Fruit fly (Drosophila melanogaster) whole organism, embryonic: ENCODE results near the gene 14-3-3epsilon.
A peak's percentile ranks its signal among the peaks of the same experiment; 100 is the strongest.

Experiments used
- CG10147 ChIP-seq: fragments of 200-800 bp; sonication (Bioruptor generic); optimal IDR thresholded peaks from 2 replicates; lab custom pipeline; 2019; ENCODE audit warnings: missing biosample characterization, mild to moderate bottlenecking, missing genetic modification characterization, moderate library complexity
- CG1024 ChIP-seq: fragments of 200-800 bp; sonication (Bioruptor generic); IDR thresholded peaks from 2 replicates; pipeline ENCODE4 v1.3.6; 2022; ENCODE audit warnings: missing biosample characterization, missing genetic modification characterization
- CG10366 ChIP-seq: fragments of 200-800 bp; sonication (Bioruptor generic); IDR thresholded peaks from 2 replicates; pipeline ENCODE4 v1.3.6; 2022; ENCODE audit warnings: missing biosample characterization, missing genetic modification characterization
- CG10543 ChIP-seq: fragments of 200-800 bp; sonication (Bioruptor generic); optimal IDR thresholded peaks from 3 replicates; lab custom pipeline; 2017; ENCODE audit warnings: missing biosample characterization, mild to moderate bottlenecking, missing genetic modification characterization, moderate library complexity
- CG11696 ChIP-seq: fragments of 200-800 bp; sonication (Bioruptor generic); IDR thresholded peaks from 2 replicates; pipeline ENCODE4 v1.3.6; 2022; ENCODE audit warnings: missing biosample characterization, missing genetic modification characterization
- CG12942 ChIP-seq: fragments of 200-800 bp; sonication (Bioruptor generic); optimal IDR thresholded peaks from 3 replicates; lab custom pipeline; 2016; ENCODE audit warnings: missing biosample characterization, missing genetic modification characterization
- CG14710 ChIP-seq: fragments of 200-800 bp; sonication (Bioruptor generic); optimal IDR thresholded peaks from 3 replicates; lab custom pipeline; 2019; ENCODE audit warnings: missing biosample characterization, mild to moderate bottlenecking, missing genetic modification characterization, moderate library complexity
- CG15601 ChIP-seq: fragments of 200-800 bp; sonication (Bioruptor generic); optimal IDR thresholded peaks from 3 replicates; lab custom pipeline; 2019; ENCODE audit warnings: missing biosample characterization, mild to moderate bottlenecking, missing genetic modification characterization, moderate library complexity
- CG1602 ChIP-seq: fragments of 200-800 bp; sonication (Bioruptor generic); optimal IDR thresholded peaks from 3 replicates; lab custom pipeline; 2016; ENCODE audit warnings: missing biosample characterization, missing genetic modification characterization
- CG1603 ChIP-seq: fragments of 200-800 bp; sonication (Bioruptor generic); optimal IDR thresholded peaks from 2 replicates; lab custom pipeline; 2019; ENCODE audit warnings: missing biosample characterization, mild to moderate bottlenecking, missing genetic modification characterization, moderate library complexity
- CG18764 ChIP-seq: fragments of 200-800 bp; sonication (Bioruptor generic); optimal IDR thresholded peaks from 3 replicates; lab custom pipeline; 2016; ENCODE audit warnings: missing biosample characterization, missing genetic modification characterization
- CG30431 ChIP-seq: fragments of 200-800 bp; sonication (Bioruptor generic); optimal IDR thresholded peaks from 2 replicates; lab custom pipeline; 2017; ENCODE audit warnings: missing biosample characterization, missing genetic modification characterization
- CG31365 ChIP-seq: fragments of 200-800 bp; sonication (Bioruptor generic); optimal IDR thresholded peaks from 2 replicates; lab custom pipeline; 2018; ENCODE audit warnings: missing biosample characterization, mild to moderate bottlenecking, missing genetic modification characterization
- CG4282 ChIP-seq: fragments of 200-800 bp; sonication (Bioruptor generic); optimal IDR thresholded peaks from 2 replicates; lab custom pipeline; 2016; ENCODE audit warnings: missing biosample characterization, missing genetic modification characterization
- CG7271 ChIP-seq: fragments of 200-800 bp; sonication (Bioruptor generic); optimal IDR thresholded peaks from 2 replicates; lab custom pipeline; 2018; ENCODE audit warnings: missing biosample characterization, mild to moderate bottlenecking, missing genetic modification characterization, moderate library complexity
- CG8478 ChIP-seq: fragments of >200 bp; optimal IDR thresholded peaks from 2 replicates; lab custom pipeline; 2018
- CG9215 ChIP-seq: fragments of 200-800 bp; sonication (Bioruptor generic); IDR thresholded peaks from 2 replicates; pipeline ENCODE4 v1.3.6; 2022; ENCODE audit warnings: missing biosample characterization, missing genetic modification characterization
- CG9817 ChIP-seq: fragments of 200-800 bp; sonication (Bioruptor generic); optimal IDR thresholded peaks from 2 replicates; lab custom pipeline; 2018; ENCODE audit warnings: missing biosample characterization, mild to moderate bottlenecking, missing genetic modification characterization, moderate library complexity
- CG9932 ChIP-seq: fragments of 200-800 bp; sonication (Bioruptor generic); IDR thresholded peaks from 2 replicates; pipeline ENCODE4 v1.3.6; 2022; ENCODE audit warnings: missing biosample characterization, missing genetic modification characterization
- D ChIP-seq, 2 experiments: fragments of 200-800 bp in 1 of 2; fragments of >200 bp in 1 of 2; sonication (Bioruptor generic) in 1 of 2; optimal IDR thresholded peaks; 2 replicates in 1 of 2; 3 replicates in 1 of 2; lab custom pipeline; 2017; ENCODE audit warnings: mild to moderate bottlenecking in 1 of 2, missing biosample characterization in 1 of 2, missing genetic modification characterization in 1 of 2, missing genetic modification reagents in 1 of 2
- Fer1 ChIP-seq: fragments of 200-800 bp; sonication (Bioruptor generic); optimal IDR thresholded peaks from 2 replicates; lab custom pipeline; 2017; ENCODE audit warnings: missing biosample characterization, mild to moderate bottlenecking, missing genetic modification characterization
- Hey ChIP-seq: fragments of 200-800 bp; sonication (Bioruptor generic); optimal IDR thresholded peaks from 3 replicates; lab custom pipeline; 2018; ENCODE audit warnings: missing biosample characterization, mild to moderate bottlenecking, missing genetic modification characterization
- HmgD ChIP-seq: fragments of 200-800 bp; sonication (Bioruptor generic); optimal IDR thresholded peaks from 3 replicates; lab custom pipeline; 2016; ENCODE audit warnings: missing biosample characterization, missing genetic modification characterization
- HmgZ ChIP-seq: fragments of 200-800 bp; sonication (Bioruptor generic); optimal IDR thresholded peaks from 2 replicates; lab custom pipeline; 2018; ENCODE audit warnings: missing biosample characterization, mild to moderate bottlenecking, missing genetic modification characterization
- Jarid2 ChIP-seq: fragments of 200-800 bp; sonication (Bioruptor generic); optimal IDR thresholded peaks from 3 replicates; lab custom pipeline; 2017; ENCODE audit warnings: mild to moderate bottlenecking, missing biosample characterization, missing genetic modification reagents, missing genetic modification characterization
- Lim3 ChIP-seq: fragments of 200-800 bp; sonication (Bioruptor generic); IDR thresholded peaks from 2 replicates; pipeline ENCODE4 v1.3.6; 2022; ENCODE audit warnings: missing biosample characterization, missing genetic modification characterization
- Mad ChIP-seq: fragments of 200-800 bp; sonication (Bioruptor generic); optimal IDR thresholded peaks from 2 replicates; lab custom pipeline; 2016; ENCODE audit warnings: missing biosample characterization, missing genetic modification characterization
- Myb ChIP-seq: fragments of 200-800 bp; sonication (Bioruptor generic); optimal IDR thresholded peaks from 2 replicates; lab custom pipeline; 2016; ENCODE audit warnings: missing biosample characterization, missing genetic modification characterization
- Nf-YC ChIP-seq: fragments of 200-800 bp; optimal IDR thresholded peaks from 3 replicates; lab custom pipeline; 2019; ENCODE audit warnings: missing biosample characterization, mild to moderate bottlenecking, missing genetic modification characterization, moderate library complexity
- Side ChIP-seq: fragments of 200-800 bp; sonication (Bioruptor generic); optimal IDR thresholded peaks from 2 replicates; lab custom pipeline; 2016; ENCODE audit warnings: missing biosample characterization, missing genetic modification characterization
- Ssrp ChIP-seq: fragments of 200-800 bp; sonication (Bioruptor generic); optimal IDR thresholded peaks from 2 replicates; lab custom pipeline; 2018; ENCODE audit warnings: missing biosample characterization, mild to moderate bottlenecking, missing genetic modification characterization, moderate library complexity
- az2 ChIP-seq: fragments of 200-800 bp; sonication (Bioruptor generic); optimal IDR thresholded peaks from 3 replicates; lab custom pipeline; 2016; ENCODE audit warnings: missing biosample characterization, missing genetic modification characterization
- bbx ChIP-seq: fragments of 200-800 bp; sonication (Bioruptor generic); IDR thresholded peaks from 2 replicates; pipeline ENCODE4 v1.3.6; 2022; ENCODE audit warnings: missing biosample characterization, missing genetic modification characterization; ENCODE audit not compliant: partially characterized antibody
- cg ChIP-seq: fragments of 200-800 bp; sonication (Bioruptor generic); optimal IDR thresholded peaks from 3 replicates; lab custom pipeline; 2019; ENCODE audit warnings: missing biosample characterization, mild to moderate bottlenecking, missing genetic modification characterization, moderate library complexity
- cwo ChIP-seq: fragments of 200-800 bp; sonication (Bioruptor generic); optimal IDR thresholded peaks from 3 replicates; lab custom pipeline; 2017; ENCODE audit warnings: missing biosample characterization, missing genetic modification characterization, mild to moderate bottlenecking, moderate library complexity, missing genetic modification reagents
- dmrt11E ChIP-seq: fragments of 200-800 bp; sonication (Bioruptor generic); optimal IDR thresholded peaks from 3 replicates; lab custom pipeline; 2018; ENCODE audit warnings: missing biosample characterization, mild to moderate bottlenecking, missing genetic modification characterization, moderate library complexity
- dmrt99B ChIP-seq: fragments of 200-800 bp; sonication (Bioruptor generic); optimal IDR thresholded peaks from 2 replicates; lab custom pipeline; 2018; ENCODE audit warnings: missing biosample characterization, mild to moderate bottlenecking, missing genetic modification characterization, moderate library complexity
- emc ChIP-seq: fragments of 200-800 bp; sonication (Bioruptor generic); optimal IDR thresholded peaks from 2 replicates; lab custom pipeline; 2016; ENCODE audit warnings: missing biosample characterization, missing genetic modification characterization
- jing ChIP-seq: fragments of 200-800 bp; sonication (Bioruptor generic); optimal IDR thresholded peaks from 2 replicates; lab custom pipeline; 2018; ENCODE audit warnings: missing biosample characterization, mild to moderate bottlenecking, missing genetic modification characterization
- lab ChIP-seq: fragments of 200-800 bp; sonication (Bioruptor generic); optimal IDR thresholded peaks from 3 replicates; lab custom pipeline; 2017; ENCODE audit warnings: missing biosample characterization, missing genetic modification characterization, mild to moderate bottlenecking, moderate library complexity, missing genetic modification reagents
- lmd ChIP-seq: fragments of 200-800 bp; sonication (Bioruptor generic); IDR thresholded peaks from 2 replicates; pipeline ENCODE4 v1.3.6; 2022; ENCODE audit warnings: missing biosample characterization, missing genetic modification characterization
- lola ChIP-seq, 3 experiments: fragments of >200 bp in 2 of 3; fragments of 200-800 bp in 1 of 3; sonication (Bioruptor generic) in 1 of 3; optimal IDR thresholded peaks; 2 replicates each; lab custom pipeline; 2017 to 2019; ENCODE audit warnings: missing biosample characterization in 3 of 3, missing genetic modification characterization in 3 of 3, mild to moderate bottlenecking in 1 of 3, moderate library complexity in 1 of 3
- onecut ChIP-seq: fragments of 200-800 bp; sonication (Bioruptor generic); IDR thresholded peaks from 2 replicates; pipeline ENCODE4 v1.3.6; 2022; ENCODE audit warnings: missing biosample characterization, missing genetic modification characterization
- p53 ChIP-seq: fragments of 200-800 bp; sonication (Bioruptor generic); optimal IDR thresholded peaks from 2 replicates; lab custom pipeline; 2016; ENCODE audit warnings: missing biosample characterization, missing genetic modification characterization
- row ChIP-seq: fragments of 200-800 bp; sonication (Bioruptor generic); IDR thresholded peaks from 3 replicates; pipeline ENCODE4 v1.3.6; 2022; ENCODE audit warnings: missing biosample characterization, missing genetic modification characterization
- sug ChIP-seq: fragments of 200-800 bp; optimal IDR thresholded peaks from 2 replicates; lab custom pipeline; 2019; ENCODE audit warnings: missing biosample characterization, mild to moderate bottlenecking, missing genetic modification characterization, moderate library complexity
- toy ChIP-seq: fragments of 200-800 bp; sonication (Bioruptor generic); IDR thresholded peaks from 2 replicates; pipeline ENCODE4 v1.3.6; 2022; ENCODE audit warnings: missing biosample characterization, missing genetic modification characterization
- tup ChIP-seq: fragments of 200-800 bp; sonication (Bioruptor generic); optimal IDR thresholded peaks from 2 replicates; lab custom pipeline; 2016; ENCODE audit warnings: missing biosample characterization, mild to moderate bottlenecking, missing genetic modification characterization, moderate library complexity
- zen ChIP-seq: fragments of 200-800 bp; sonication (Bioruptor generic); optimal IDR thresholded peaks from 3 replicates; lab custom pipeline; 2018; ENCODE audit warnings: missing biosample characterization, mild to moderate bottlenecking, missing genetic modification characterization, moderate library complexity

The 14-3-3epsilon gene

DNA sequence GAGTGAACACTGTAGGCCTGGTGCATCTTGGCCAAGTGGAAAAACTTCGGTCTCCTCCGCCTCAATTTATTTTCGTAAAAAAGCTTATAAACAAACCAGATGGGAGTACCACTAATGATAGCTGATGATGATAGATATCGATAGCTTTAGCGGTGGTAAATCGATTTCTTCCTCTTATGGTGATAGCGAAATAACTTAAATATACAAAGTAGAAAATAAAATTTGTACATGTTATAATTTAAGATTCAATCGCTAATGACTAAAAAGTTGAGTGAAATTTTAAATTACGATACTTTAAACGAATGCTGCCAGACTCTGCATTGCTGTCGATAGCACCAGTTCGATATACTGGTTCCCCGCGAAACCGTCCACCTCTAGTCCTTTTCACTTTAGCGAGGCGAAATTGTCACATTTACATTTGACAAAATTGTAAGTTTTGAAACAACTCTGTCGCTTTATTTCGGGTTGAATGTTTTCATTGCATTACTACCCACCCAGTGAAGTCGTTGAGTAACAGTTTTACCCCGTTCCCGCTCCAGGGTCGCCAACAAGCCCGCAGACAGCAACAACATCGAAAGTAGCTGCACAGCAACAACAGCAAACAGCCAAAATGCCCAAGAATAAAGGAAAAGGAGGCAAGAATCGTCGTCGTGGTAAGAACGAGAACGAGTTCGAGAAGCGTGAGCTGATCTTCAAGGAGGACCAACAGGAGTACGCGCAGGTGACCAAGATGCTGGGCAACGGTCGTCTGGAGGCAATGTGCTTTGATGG, 32.2 kb downstream of the 14-3-3epsilon start, which contains the start of the genes Vps39 and eIF1A (continued):
- TF ChIP-seq Ssrp (tag; lab: Kevin White, UChicago) = no peak
- TF ChIP-seq CG18764 (GFP tag; lab: Kevin White, UChicago) = no peak
- TF ChIP-seq CG4282 (GFP tag; lab: Kevin White, UChicago) = no peak
- peak; percentile 28 for TF ChIP-seq p53 (GFP tag; lab: Kevin White, UChicago)
- peak; percentile 48 for TF ChIP-seq CG9215 (GFP tag; lab: Robert Waterston, UW)
- no peak for TF ChIP-seq onecut
- TF ChIP-seq dmrt11E (tag; lab: Kevin White, UChicago) = no peak
- no peak for TF ChIP-seq CG12942
- no peak for TF ChIP-seq dmrt99B (tag; lab: Kevin White, UChicago)
- TF ChIP-seq cwo (GFP tag; lab: Kevin White, UChicago) = no peak
- no peak for TF ChIP-seq lab (GFP tag; lab: Kevin White, UChicago)
- TF ChIP-seq CG30431 (GFP tag; lab: Kevin White, UChicago) = no peak
- no peak for TF ChIP-seq Jarid2 (GFP tag; lab: Kevin White, UChicago)
- TF ChIP-seq lola (GFP tag; optimal IDR thresholded peaks at IDR 0.05; lab: Kevin White, UChicago) = peak in 1 of 3 experiments; percentile 24
- peak; percentile 68 for TF ChIP-seq CG9932 (GFP tag; lab: Robert Waterston, UW)
- TF ChIP-seq CG10366 (GFP tag; lab: Robert Waterston, UW) = no peak; the same call in 1 of the 2 replicates
- no peak for TF ChIP-seq cg (GFP tag; lab: Kevin White, UChicago)
- no peak for TF ChIP-seq CG1602 (GFP tag; lab: Kevin White, UChicago)
- TF ChIP-seq CG14710 (tag; lab: Kevin White, UChicago) = peak; percentile 67
- peak; percentile 72 for TF ChIP-seq D (optimal IDR thresholded peaks at IDR 0.05; lab: Kevin White, UChicago)
- TF ChIP-seq D (GFP tag; optimal IDR thresholded peaks at IDR 0.05; lab: Kevin White, UChicago) = no peak
- TF ChIP-seq Myb (GFP tag; lab: Kevin White, UChicago) = peak; percentile 52
- no peak for TF ChIP-seq tup (GFP tag; lab: Kevin White, UChicago)
- no peak for TF ChIP-seq sug (tag; lab: Kevin White, UChicago)
- no peak for TF ChIP-seq Hey (tag; lab: Kevin White, UChicago)
- no peak for TF ChIP-seq toy (GFP tag; lab: Robert Waterston, UW)
- TF ChIP-seq zen (tag; lab: Kevin White, UChicago) = peak; percentile 42
- no peak for TF ChIP-seq CG1024 (GFP tag; lab: Robert Waterston, UW)
- TF ChIP-seq HmgD = no peak
- peak; percentile 16 for TF ChIP-seq CG31365
- no peak for TF ChIP-seq CG11696 (GFP tag; lab: Robert Waterston, UW)
- no peak for TF ChIP-seq CG1603 (tag; lab: Kevin White, UChicago)
- peak; percentile 10 for TF ChIP-seq az2 (GFP tag; lab: Kevin White, UChicago)
- peak; percentile 81 for TF ChIP-seq row (GFP tag; lab: Robert Waterston, UW)
- peak; percentile 67 for TF ChIP-seq bbx (GFP tag; lab: Robert Waterston, UW)
- no peak for TF ChIP-seq CG7271
- no peak for TF ChIP-seq CG15601 (tag; lab: Kevin White, UChicago)
- TF ChIP-seq CG10543 (GFP tag; lab: Kevin White, UChicago) = peak; percentile 15
- TF ChIP-seq CG9817 (tag; lab: Kevin White, UChicago) = peak; percentile 46
- no peak for TF ChIP-seq Fer1 (GFP tag; lab: Kevin White, UChicago)
- TF ChIP-seq lmd (GFP tag; lab: Robert Waterston, UW) = no peak
- no peak for TF ChIP-seq jing (GFP tag; lab: Kevin White, UChicago)
- peak; percentile 56 for TF ChIP-seq Nf-YC (tag; lab: Kevin White, UChicago)
- TF ChIP-seq emc (GFP tag; lab: Kevin White, UChicago) = no peak
- no peak for TF ChIP-seq CG10147 (GFP tag; lab: Kevin White, UChicago)
- no peak for TF ChIP-seq CG8478 (lab: Kevin White, UChicago)
- TF ChIP-seq Side = no peak
- peak; percentile 42 for TF ChIP-seq Mad (GFP tag; lab: Kevin White, UChicago)
- no peak for TF ChIP-seq Lim3 (GFP tag; lab: Robert Waterston, UW)
- TF ChIP-seq HmgZ = peak; percentile 59
